Worm (Caenorhabditis elegans) whole organism, L2 larva: ENCODE results near the gene srbc-19.

ENCODE experiments used
- elt-1 ChIP-seq: fragments of 150-350 bp; optimal IDR thresholded peaks from 2 replicates; lab custom pipeline; 2014; ENCODE audit warnings: missing biosample characterization, missing genetic modification characterization
- nhr-12 ChIP-seq: fragments of 150-350 bp; optimal IDR thresholded peaks from 2 replicates; lab custom pipeline; 2014; ENCODE audit warnings: missing biosample characterization, missing genetic modification characterization
- snpc-4 ChIP-seq: fragments of 150-350 bp; optimal IDR thresholded peaks from 2 replicates; lab custom pipeline; 2014; ENCODE audit warnings: missing biosample characterization, missing genetic modification characterization

- no peak for TF ChIP-seq nhr-12 (tag; lab: Kevin White, UChicago)
- no peak for TF ChIP-seq snpc-4 (tag; lab: Kevin White, UChicago)
- no peak for TF ChIP-seq elt-1 (tag; lab: Kevin White, UChicago)
These were observed 2.8 kb downstream of the srbc-19 start, which contains the start of gene str-255 for ce11 chrV:2163735-2164134.
